Worm (Caenorhabditis elegans): ENCODE results near the gene grd-5.

The grd-5 gene

DNA sequence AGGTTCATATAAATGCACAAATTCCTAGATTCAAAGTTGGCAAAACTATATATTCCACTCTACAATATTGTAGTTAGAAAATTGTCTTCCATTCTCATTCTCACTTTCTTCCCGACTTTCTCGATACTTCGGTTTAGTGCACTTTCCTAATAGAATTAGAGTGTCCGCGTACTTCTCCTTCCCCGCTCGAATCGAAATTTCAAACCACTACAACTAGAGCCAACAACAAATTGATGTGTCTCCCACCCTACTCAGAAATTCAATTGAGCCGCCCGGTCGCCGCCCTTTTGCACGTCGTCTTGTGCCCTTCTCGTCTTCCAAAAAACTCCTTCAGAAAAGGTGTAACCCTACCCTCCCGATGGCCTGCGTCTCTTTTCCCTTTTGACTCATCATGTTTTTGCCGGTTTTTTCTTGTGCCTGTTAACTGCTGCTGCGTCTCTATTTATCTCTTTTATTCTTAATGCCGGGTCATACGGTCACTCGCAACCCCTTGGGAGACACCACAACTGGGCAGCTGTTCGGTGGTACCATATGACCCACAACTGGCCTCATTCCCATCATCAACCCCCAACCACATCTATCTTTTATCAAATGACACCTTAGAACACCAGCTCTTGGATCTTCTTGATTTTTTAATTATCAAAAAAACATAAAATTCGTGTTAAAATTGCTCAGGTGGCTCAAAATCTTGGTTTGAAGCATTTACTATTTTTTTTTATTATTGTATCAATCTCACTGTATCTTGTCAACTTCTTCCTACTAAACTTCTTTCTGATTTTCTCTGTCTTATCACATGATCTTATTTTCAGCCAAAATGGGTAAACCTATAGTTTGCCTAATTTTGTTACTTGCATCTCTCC lies 24.5 kb upstream of the grd-5 start, which contains the start of gene tag-196:
TSS of gene tag-196 (plus strand) at position 810 of the 860 bp plus-strand sequence.
- TF ChIP-seq ztf-11 (tag; optimal IDR thresholded peaks at IDR 0.05) = peak in 1 of 2 experiments; percentile 15
- no peak for TF ChIP-seq elt-2 (tag; optimal IDR thresholded peaks at IDR 0.05)
- no peak for TF ChIP-seq tbx-2 (tag; optimal IDR thresholded peaks at IDR 0.05)
- TF ChIP-seq lin-15B (tag; optimal IDR thresholded peaks at IDR 0.05) = no peak
- TF ChIP-seq lin-35 (GFP tag; optimal IDR thresholded peaks at IDR 0.05) = peak in 1 of 2 experiments; percentile 28
- no peak for TF ChIP-seq efl-1 (optimal IDR thresholded peaks at IDR 0.05)
- peak; percentile 6 to 82 for TF ChIP-seq efl-1 (GFP tag; optimal IDR thresholded peaks at IDR 0.05 in 1 of 2)
- TF ChIP-seq unc-130 (tag; optimal IDR thresholded peaks at IDR 0.05) = peak; percentile 74
- no peak for TF ChIP-seq tlp-1 (tag; optimal IDR thresholded peaks at IDR 0.05)
- TF ChIP-seq ceh-88 (GFP tag; IDR thresholded peaks at IDR 0.05) = no peak
- TF ChIP-seq pag-3 (tag; optimal IDR thresholded peaks at IDR 0.05; ENCODE audit: borderline replicate concordance, insufficient read depth) = peak; percentile 44
- peak; percentile 68 for TF ChIP-seq nhr-71 (tag; optimal IDR thresholded peaks at IDR 0.05)
- TF ChIP-seq ces-1 (GFP tag; optimal IDR thresholded peaks at IDR 0.05) = no peak
- peak; percentile 38 to 41 for TF ChIP-seq lsy-2 (tag; optimal IDR thresholded peaks at IDR 0.05)
- TF ChIP-seq snu-23 (GFP tag; optimal IDR thresholded peaks at IDR 0.05) = peak; percentile 8
- TF ChIP-seq nhr-20 (tag; optimal IDR thresholded peaks at IDR 0.05) = peak; percentile 12
- TF ChIP-seq lin-14 (GFP tag; optimal IDR thresholded peaks at IDR 0.05) = peak; percentile 76
- TF ChIP-seq dpl-1 (GFP tag; optimal IDR thresholded peaks at IDR 0.05) = no peak
- no peak for TF ChIP-seq pqm-1 (tag; optimal IDR thresholded peaks at IDR 0.05)
- no peak for TF ChIP-seq nhr-76 (tag; optimal IDR thresholded peaks at IDR 0.05)
- TF ChIP-seq mdl-1 (tag; optimal IDR thresholded peaks at IDR 0.05) = peak in 1 of 2 experiments; percentile 18
- TF ChIP-seq aha-1 (tag; optimal IDR thresholded peaks at IDR 0.05) = no peak
- peak; percentile 36; the same call in 1 of the 2 replicates for TF ChIP-seq nhr-19 (GFP tag; conservative IDR thresholded peaks at IDR 0.05)
- no peak for TF ChIP-seq ets-5 (GFP tag; IDR thresholded peaks at IDR 0.05)
- TF ChIP-seq nhr-47 (tag; optimal IDR thresholded peaks at IDR 0.05) = no peak
- TF ChIP-seq rnt-1 (tag; optimal IDR thresholded peaks at IDR 0.05) = peak; percentile 80
- no peak for TF ChIP-seq isw-1 (GFP tag; IDR thresholded peaks at IDR 0.05)
- no peak for TF ChIP-seq efl-3 (GFP tag; optimal IDR thresholded peaks at IDR 0.05)

DNA sequence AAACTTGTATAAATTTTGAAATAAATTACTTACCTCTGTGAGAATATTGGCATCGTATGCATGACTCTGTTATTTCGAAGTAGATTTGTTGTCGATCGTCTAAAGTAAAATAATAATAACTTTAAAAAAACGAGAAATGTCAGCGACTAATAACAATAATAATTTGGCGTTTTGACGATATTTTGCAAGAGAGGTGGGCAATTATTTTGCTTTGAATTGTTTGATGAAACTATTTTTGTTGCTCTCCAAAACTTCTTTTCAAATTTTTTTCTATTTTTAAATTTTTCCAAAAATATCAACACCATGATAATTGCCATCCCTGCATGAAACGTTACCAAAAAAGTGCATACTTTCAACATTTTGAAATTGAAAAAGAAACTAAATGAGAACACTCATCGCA lies 19.6 kb upstream of the grd-5 start, which contains the start of gene F41E6.7:
TSS of gene F41E6.7 (minus strand) at position 101 of the 400 bp plus-strand sequence.
- no peak for TF ChIP-seq nhr-47 (tag; optimal IDR thresholded peaks at IDR 0.05)

DNA sequence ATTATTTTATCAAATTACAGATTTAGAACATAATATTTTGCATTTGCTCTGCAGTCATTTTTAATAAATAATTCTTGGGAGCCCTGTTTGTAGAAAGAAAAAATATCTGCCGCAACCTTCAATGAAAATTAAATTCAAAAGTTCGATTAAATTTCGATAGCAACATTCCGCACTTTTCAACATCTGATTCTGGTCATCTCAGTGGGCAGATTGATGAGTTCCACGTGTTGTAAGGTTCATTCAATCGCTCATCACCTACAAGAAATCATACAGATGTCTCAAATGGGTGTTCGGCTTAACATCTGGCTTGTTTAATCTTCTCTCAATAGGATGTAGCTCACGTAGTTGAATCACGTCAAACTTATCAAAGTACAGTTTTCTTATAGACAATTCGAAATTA lies 18.9 kb upstream of the grd-5 start:
- TF ChIP-seq unc-62 (GFP tag; optimal IDR thresholded peaks at IDR 0.05) (no peak), fkh-4 (tag; optimal IDR thresholded peaks at IDR 0.05; ENCODE audit: borderline replicate concordance) (peak; percentile 92), hlh-17 (GFP tag; optimal IDR thresholded peaks at IDR 0.05; ENCODE audit: borderline replicate concordance) (no peak), nhr-85 (tag) (no peak), zip-4 (GFP tag; optimal IDR thresholded peaks at IDR 0.05) (no peak), aly-2 (tag; optimal IDR thresholded peaks at IDR 0.05) (no peak), dsc-1 (tag; optimal IDR thresholded peaks at IDR 0.05) (peak; percentile 98), swsn-7 (tag; optimal IDR thresholded peaks at IDR 0.05) (no peak), nhr-84 (tag; optimal IDR thresholded peaks at IDR 0.05) (no peak), fkh-10 (GFP tag; optimal IDR thresholded peaks at IDR 0.05) (no peak), ztf-4 (tag; optimal IDR thresholded peaks at IDR 0.05) (no peak), hpl-2 (GFP tag; optimal IDR thresholded peaks at IDR 0.05) (no peak), unc-98 (GFP tag; IDR thresholded peaks at IDR 0.05) (no peak)
